Fruit fly (Drosophila melanogaster) whole organism, prepupa: ENCODE data around the gene CG42752.

Experiments used
- Blimp-1 ChIP-seq: fragments of 200-800 bp; sonication (Bioruptor generic); optimal IDR thresholded peaks from 3 replicates; lab custom pipeline; 2017; ENCODE audit warnings: missing biosample characterization, missing genetic modification characterization, mild to moderate bottlenecking, moderate library complexity, missing genetic modification reagents
- CG10669 ChIP-seq: fragments of 200-800 bp; sonication (Bioruptor generic); optimal IDR thresholded peaks from 3 replicates; lab custom pipeline; 2018; ENCODE audit warnings: missing biosample characterization, mild to moderate bottlenecking, missing genetic modification characterization, moderate library complexity
- CG11294 ChIP-seq: fragments of 200-800 bp; sonication (Bioruptor generic); IDR thresholded peaks from 2 replicates; pipeline ENCODE4 v1.3.6; 2022; ENCODE audit warnings: missing biosample characterization, missing genetic modification characterization
- CG11762 ChIP-seq: fragments of 200-800 bp; sonication (Bioruptor generic); optimal IDR thresholded peaks from 3 replicates; lab custom pipeline; 2016; ENCODE audit warnings: missing biosample characterization, missing genetic modification characterization; ENCODE audit not compliant: insufficient read depth
- CG11902 ChIP-seq: fragments of 200-800 bp; sonication (Bioruptor generic); optimal IDR thresholded peaks from 3 replicates; lab custom pipeline; 2016; ENCODE audit warnings: missing biosample characterization, missing genetic modification characterization
- CG1621 ChIP-seq: fragments of 200-800 bp; sonication (Bioruptor generic); optimal IDR thresholded peaks from 3 replicates; lab custom pipeline; 2018; ENCODE audit warnings: missing biosample characterization, mild to moderate bottlenecking, missing genetic modification characterization
- CG16779 ChIP-seq: fragments of 200-800 bp; sonication (Bioruptor generic); optimal IDR thresholded peaks from 3 replicates; lab custom pipeline; 2017; ENCODE audit warnings: missing biosample characterization, mild to moderate bottlenecking, missing genetic modification characterization
- CG3032 ChIP-seq: fragments of 200-800 bp; optimal IDR thresholded peaks from 2 replicates; lab custom pipeline; 2019; ENCODE audit warnings: missing biosample characterization, mild to moderate bottlenecking, missing genetic modification characterization, moderate library complexity
- CG31627 ChIP-seq: fragments of 200-800 bp; sonication (Bioruptor generic); optimal IDR thresholded peaks from 3 replicates; lab custom pipeline; 2016; ENCODE audit warnings: missing biosample characterization, missing genetic modification characterization
- CG32006 ChIP-seq: fragments of 200-800 bp; sonication (Bioruptor generic); optimal IDR thresholded peaks from 3 replicates; lab custom pipeline; 2017; ENCODE audit warnings: missing biosample characterization, mild to moderate bottlenecking, missing genetic modification characterization
- CG34406 ChIP-seq: fragments of 200-800 bp; sonication (Bioruptor generic); optimal IDR thresholded peaks from 3 replicates; lab custom pipeline; 2016; ENCODE audit warnings: missing biosample characterization, missing genetic modification characterization
- CG3919 ChIP-seq: fragments of 200-800 bp; sonication (Bioruptor generic); optimal IDR thresholded peaks from 3 replicates; lab custom pipeline; 2016; ENCODE audit warnings: missing biosample characterization, missing genetic modification characterization
- CG4318 ChIP-seq: fragments of 200-800 bp; sonication (Bioruptor generic); optimal IDR thresholded peaks from 3 replicates; lab custom pipeline; 2017; ENCODE audit warnings: missing biosample characterization, mild to moderate bottlenecking, missing genetic modification characterization
- CG6163 ChIP-seq: fragments of 200-800 bp; sonication (Bioruptor generic); IDR thresholded peaks from 3 replicates; pipeline ENCODE4 v1.3.6; 2022; ENCODE audit warnings: missing biosample characterization, missing genetic modification characterization
- CG6276 ChIP-seq: fragments of 200-800 bp; sonication (Bioruptor generic); optimal IDR thresholded peaks from 2 replicates; lab custom pipeline; 2017; ENCODE audit warnings: missing biosample characterization, mild to moderate bottlenecking, missing genetic modification characterization
- CG6792 ChIP-seq: fragments of 200-800 bp; sonication (Bioruptor generic); optimal IDR thresholded peaks from 3 replicates; lab custom pipeline; 2016; ENCODE audit warnings: missing biosample characterization, missing genetic modification characterization
- CG6808 ChIP-seq: fragments of 200-800 bp; sonication (Bioruptor generic); optimal IDR thresholded peaks from 3 replicates; lab custom pipeline; 2017; ENCODE audit warnings: missing biosample characterization, missing genetic modification characterization, mild to moderate bottlenecking, moderate library complexity, missing genetic modification reagents
- CG6854 ChIP-seq: fragments of 200-800 bp; sonication (Bioruptor generic); optimal IDR thresholded peaks from 2 replicates; lab custom pipeline; 2017; ENCODE audit warnings: missing biosample characterization, mild to moderate bottlenecking, missing genetic modification characterization
- CG7368 ChIP-seq: fragments of 200-800 bp; sonication (Bioruptor generic); optimal IDR thresholded peaks from 3 replicates; lab custom pipeline; 2016; ENCODE audit warnings: missing biosample characterization, missing genetic modification characterization
- CG8119 ChIP-seq: fragments of 200-800 bp; sonication (Bioruptor generic); IDR thresholded peaks from 3 replicates; pipeline ENCODE4 v1.3.6; 2022; ENCODE audit warnings: missing biosample characterization, missing genetic modification characterization
- CG8319 ChIP-seq: fragments of 200-800 bp; sonication (Bioruptor generic); optimal IDR thresholded peaks from 3 replicates; lab custom pipeline; 2016; ENCODE audit warnings: missing biosample characterization, missing genetic modification characterization
- CG8632 ChIP-seq: fragments of 200-800 bp; sonication (Bioruptor generic); optimal IDR thresholded peaks from 3 replicates; lab custom pipeline; 2016; ENCODE audit warnings: missing biosample characterization, missing genetic modification characterization
- CG9139 ChIP-seq: fragments of 200-800 bp; sonication (Bioruptor generic); optimal IDR thresholded peaks from 3 replicates; lab custom pipeline; 2017; ENCODE audit warnings: missing biosample characterization, mild to moderate bottlenecking, missing genetic modification characterization
- Eip78C ChIP-seq: fragments of 200-800 bp; sonication (Bioruptor generic); peaks from one replicate; lab custom pipeline; 2016; ENCODE audit warnings: missing biosample characterization, missing genetic modification characterization
- Eip93F ChIP-seq: fragments of 200-800 bp; sonication (Bioruptor generic); optimal IDR thresholded peaks from 2 replicates; lab custom pipeline; 2016; ENCODE audit warnings: missing biosample characterization, mild to moderate bottlenecking, missing genetic modification characterization
- Ets21C ChIP-seq: fragments of 200-800 bp; sonication (Bioruptor generic); optimal IDR thresholded peaks from 3 replicates; lab custom pipeline; 2016; ENCODE audit warnings: missing biosample characterization, missing genetic modification characterization
- Ets96B ChIP-seq: fragments of 200-800 bp; optimal IDR thresholded peaks from 2 replicates; lab custom pipeline; 2019; ENCODE audit warnings: missing biosample characterization, mild to moderate bottlenecking, missing genetic modification characterization, moderate library complexity
- Gug ChIP-seq: fragments of 200-800 bp; sonication (Bioruptor generic); IDR thresholded peaks from 2 replicates; pipeline ENCODE4 v1.3.6; 2022; ENCODE audit warnings: missing biosample characterization, missing genetic modification characterization
- Hr38 ChIP-seq: sonication (Bioruptor generic); optimal IDR thresholded peaks from 2 replicates; lab custom pipeline; 2016; ENCODE audit warnings: missing biosample characterization, missing genetic modification characterization
- Hr39 ChIP-seq: fragments of 200-800 bp; sonication (Bioruptor generic); optimal IDR thresholded peaks from 2 replicates; lab custom pipeline; 2016; ENCODE audit warnings: missing biosample characterization, missing genetic modification characterization
- Hr4 ChIP-seq: fragments of 200-800 bp; sonication (Bioruptor generic); optimal IDR thresholded peaks from 3 replicates; lab custom pipeline; 2016; ENCODE audit warnings: missing biosample characterization, missing genetic modification characterization
- Met ChIP-seq: fragments of 200-800 bp; sonication (Bioruptor generic); optimal IDR thresholded peaks from 3 replicates; lab custom pipeline; 2016; ENCODE audit warnings: missing biosample characterization, missing genetic modification characterization
- OdsH ChIP-seq: fragments of 200-800 bp; sonication (Bioruptor generic); optimal IDR thresholded peaks from 3 replicates; lab custom pipeline; 2016; ENCODE audit warnings: missing biosample characterization, missing genetic modification characterization
- Smox ChIP-seq: fragments of 200-800 bp; sonication (Bioruptor generic); optimal IDR thresholded peaks from 3 replicates; lab custom pipeline; 2016; ENCODE audit warnings: missing biosample characterization, missing genetic modification characterization
- Sox102F ChIP-seq: fragments of 200-800 bp; sonication (Bioruptor generic); optimal IDR thresholded peaks from 2 replicates; lab custom pipeline; 2016; ENCODE audit warnings: missing biosample characterization, mild to moderate bottlenecking, missing genetic modification characterization
- Sox15 ChIP-seq: fragments of 200-800 bp; sonication (Bioruptor generic); optimal IDR thresholded peaks from 3 replicates; lab custom pipeline; 2016; ENCODE audit warnings: missing biosample characterization, missing genetic modification characterization
- achi ChIP-seq: fragments of 200-800 bp; sonication (Bioruptor generic); optimal IDR thresholded peaks from 3 replicates; lab custom pipeline; 2016; ENCODE audit warnings: missing biosample characterization, missing genetic modification characterization
- cyc ChIP-seq: fragments of 200-800 bp; sonication (Bioruptor generic); optimal IDR thresholded peaks from 3 replicates; lab custom pipeline; 2016; ENCODE audit warnings: missing biosample characterization, missing genetic modification characterization
- dac ChIP-seq: fragments of 200-800 bp; sonication (Bioruptor generic); optimal IDR thresholded peaks from 2 replicates; lab custom pipeline; 2017; ENCODE audit warnings: missing biosample characterization, mild to moderate bottlenecking, missing genetic modification characterization
- dsx ChIP-seq: fragments of 200-800 bp; optimal IDR thresholded peaks from 3 replicates; lab custom pipeline; 2019; ENCODE audit warnings: missing biosample characterization, mild to moderate bottlenecking, missing genetic modification characterization, moderate library complexity; ENCODE audit not compliant: poor library complexity, severe bottlenecking
- esn ChIP-seq: fragments of 200-800 bp; sonication (Bioruptor generic); optimal IDR thresholded peaks from 2 replicates; lab custom pipeline; 2016; ENCODE audit warnings: missing biosample characterization, mild to moderate bottlenecking, missing genetic modification characterization, moderate library complexity
- fd59A ChIP-seq: fragments of 200-800 bp; sonication (Bioruptor generic); optimal IDR thresholded peaks from 2 replicates; lab custom pipeline; 2017; ENCODE audit warnings: missing biosample characterization, mild to moderate bottlenecking, missing genetic modification characterization, missing genetic modification reagents
- fd85E ChIP-seq: fragments of 200-800 bp; sonication (Bioruptor generic); optimal IDR thresholded peaks from 3 replicates; lab custom pipeline; 2016; ENCODE audit warnings: missing biosample characterization, missing genetic modification characterization
- lz ChIP-seq: fragments of 200-800 bp; sonication (Bioruptor generic); optimal IDR thresholded peaks from 3 replicates; lab custom pipeline; 2016; ENCODE audit warnings: missing biosample characterization, missing genetic modification characterization
- pdm3 ChIP-seq: fragments of 200-800 bp; sonication (Bioruptor generic); optimal IDR thresholded peaks from 3 replicates; lab custom pipeline; 2016; ENCODE audit warnings: missing biosample characterization, missing genetic modification characterization
- salr ChIP-seq, 2 experiments: fragments of 200-800 bp; sonication (Bioruptor generic); optimal IDR thresholded peaks; 3 replicates each; lab custom pipeline; 2016 to 2018; ENCODE audit warnings: missing biosample characterization in 2 of 2, missing genetic modification characterization in 2 of 2, mild to moderate bottlenecking in 1 of 2
- spab ChIP-seq: fragments of 200-800 bp; sonication (Bioruptor generic); optimal IDR thresholded peaks from 2 replicates; lab custom pipeline; 2017; ENCODE audit warnings: missing biosample characterization, mild to moderate bottlenecking, missing genetic modification characterization, missing genetic modification reagents
- svp ChIP-seq: fragments of 200-800 bp; sonication (Bioruptor generic); peaks from one replicate; lab custom pipeline; 2016; ENCODE audit warnings: missing biosample characterization, missing genetic modification characterization
- topi ChIP-seq: fragments of 200-800 bp; sonication (Bioruptor generic); optimal IDR thresholded peaks from 3 replicates; lab custom pipeline; 2016; ENCODE audit warnings: missing biosample characterization, missing genetic modification characterization
- vri ChIP-seq: fragments of 200-800 bp; sonication (Bioruptor generic); optimal IDR thresholded peaks from 3 replicates; lab custom pipeline; 2016; ENCODE audit warnings: missing biosample characterization, mild to moderate bottlenecking, missing genetic modification characterization

The CG42752 gene

DNA sequence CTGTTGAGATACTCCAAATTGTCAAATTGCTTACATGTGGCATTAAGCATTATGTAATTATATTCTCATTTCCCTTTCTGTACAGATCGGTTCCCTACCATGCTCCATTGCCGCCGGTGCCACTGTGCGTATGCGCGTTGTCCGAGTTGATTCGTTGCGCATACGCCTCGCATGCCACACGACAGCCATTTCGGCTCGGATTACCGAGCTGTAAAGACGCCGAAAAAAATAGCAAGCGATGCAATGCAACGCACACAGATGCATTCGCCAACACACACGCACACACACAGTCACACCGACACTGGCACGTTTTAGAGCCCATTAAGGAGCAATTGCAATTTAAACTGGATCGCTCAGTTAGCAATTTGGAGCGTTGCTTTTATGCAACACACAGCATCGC, 5.5 kb upstream of the CG42752 start:
- no peak for TF ChIP-seq dsx (GFP tag; lab: Kevin White, UChicago)

DNA sequence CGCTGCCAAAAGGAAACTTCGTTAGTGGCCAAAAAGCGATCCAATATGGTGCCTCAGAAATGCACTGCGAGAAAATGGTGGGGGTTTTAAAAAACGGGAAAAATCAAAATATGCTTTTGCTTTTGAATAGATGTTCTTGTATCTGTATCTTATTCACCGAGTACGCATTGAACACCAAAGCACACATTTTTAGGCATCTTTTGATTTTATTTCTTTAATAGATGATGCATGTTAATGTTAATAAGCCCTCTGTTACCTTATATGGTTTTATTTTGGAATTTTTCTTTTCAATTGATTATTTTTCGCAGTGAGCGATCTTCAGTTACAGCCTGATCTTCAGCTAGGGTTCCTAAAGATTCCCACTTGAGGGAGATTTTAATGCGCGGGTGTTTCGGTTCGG, 4.0 kb upstream of the CG42752 start:
- TF ChIP-seq dsx (GFP tag; lab: Kevin White, UChicago) (no peak), CG4318 (GFP tag; lab: Kevin White, UChicago) (peak; percentile 48), Gug (GFP tag; lab: Robert Waterston, UW) (peak; percentile 56), spab (GFP tag; lab: Kevin White, UChicago) (no peak), CG11294 (GFP tag; lab: Robert Waterston, UW) (no peak; the same call in 1 of the 2 replicates), Hr38 (no peak), fd85E (GFP tag; lab: Kevin White, UChicago) (no peak), Smox (GFP tag; lab: Kevin White, UChicago) (no peak), CG11902 (no peak), CG8632 (no peak), CG6808 (GFP tag; lab: Kevin White, UChicago) (no peak), CG6792 (GFP tag; lab: Kevin White, UChicago) (no peak), CG6854 (no peak), vri (no peak), CG3919 (GFP tag; lab: Kevin White, UChicago) (peak; percentile 43), Ets21C (no peak), Hr4 (GFP tag; lab: Kevin White, UChicago) (peak; percentile 83), CG11762 (no peak), svp (peak; percentile 36), salr (GFP tag; optimal IDR thresholded peaks at IDR 0.05; lab: Kevin White, UChicago) (peak in 1 of 2 experiments; percentile 7), topi (GFP tag; lab: Kevin White, UChicago) (no peak), CG8319 (GFP tag; lab: Kevin White, UChicago) (no peak), CG7368 (GFP tag; lab: Kevin White, UChicago) (no peak), Eip93F (GFP tag; lab: Kevin White, UChicago) (no peak), dac (GFP tag; lab: Kevin White, UChicago) (peak; percentile 16), CG9139 (GFP tag; lab: Kevin White, UChicago) (no peak), Sox15 (GFP tag; lab: Kevin White, UChicago) (no peak), CG34406 (GFP tag; lab: Kevin White, UChicago) (no peak), achi (peak; percentile 45), CG6276 (GFP tag; lab: Kevin White, UChicago) (peak; percentile 80), CG32006 (GFP tag; lab: Kevin White, UChicago) (peak; percentile 66), CG10669 (GFP tag; lab: Kevin White, UChicago) (peak; percentile 6), CG1621 (tag; lab: Kevin White, UChicago) (no peak), pdm3 (GFP tag; lab: Kevin White, UChicago) (peak; percentile 29), esn (no peak), Met (GFP tag; lab: Kevin White, UChicago) (no peak), Sox102F (GFP tag; lab: Kevin White, UChicago) (no peak), Blimp-1 (no peak), CG31627 (GFP tag; lab: Kevin White, UChicago) (no peak), CG16779 (tag; lab: Kevin White, UChicago) (no peak), Hr39 (GFP tag; lab: Kevin White, UChicago) (no peak), cyc (GFP tag; lab: Kevin White, UChicago) (no peak), Eip78C (peak; percentile 82), lz (GFP tag; lab: Kevin White, UChicago) (no peak), CG6163 (GFP tag; lab: Robert Waterston, UW) (peak; percentile 34; the same call in 1 of the 3 replicates), OdsH (GFP tag; lab: Kevin White, UChicago) (peak; percentile 25), Ets96B (no peak), fd59A (GFP tag; lab: Kevin White, UChicago) (no peak), CG8119 (GFP tag; lab: Robert Waterston, UW) (peak; percentile 64; the same call in 1 of the 3 replicates), CG3032 (tag; lab: Kevin White, UChicago) (peak; percentile 10)
